Fruit fly (Drosophila melanogaster): Measurements from ENCODE around the gene CG33648.

CG33648 gene

dm6 chr2L:14474987-14475386, 49.1 kb upstream of the CG33648 start (continued):
- TF ChIP-seq gcm2 (GFP tag; optimal IDR thresholded peaks at IDR 0.05) (peak; percentile 13), yki (optimal IDR thresholded peaks at IDR 0.05) (no peak), unc-4 (GFP tag; IDR thresholded peaks at IDR 0.05; ENCODE audit: partially characterized antibody) (no peak), nerfin-1 (tag; optimal IDR thresholded peaks at IDR 0.05) (peak; percentile 68), exex (tag; optimal IDR thresholded peaks at IDR 0.05) (no peak), chm (GFP tag; IDR thresholded peaks at IDR 0.05) (no peak), CG2199 (GFP tag; IDR thresholded peaks at IDR 0.05) (no peak), shn (GFP tag; optimal IDR thresholded peaks at IDR 0.05) (no peak), CG8388 (GFP tag; optimal IDR thresholded peaks at IDR 0.05) (peak; percentile 71), slou (GFP tag; optimal IDR thresholded peaks at IDR 0.05) (no peak), TFAM (GFP tag; optimal IDR thresholded peaks at IDR 0.05) (no peak), CG17612 (GFP tag; IDR thresholded peaks at IDR 0.05) (no peak), Side (GFP tag; optimal IDR thresholded peaks at IDR 0.05) (no peak), CG15514 (GFP tag; optimal IDR thresholded peaks at IDR 0.05) (no peak), Oli (tag; optimal IDR thresholded peaks at IDR 0.05) (peak; percentile 78), insv (GFP tag; optimal IDR thresholded peaks at IDR 0.05) (no peak), Dek (tag; optimal IDR thresholded peaks at IDR 0.05) (peak; percentile 10), emc (GFP tag; optimal IDR thresholded peaks at IDR 0.05) (no peak), CG17912 (GFP tag; optimal IDR thresholded peaks at IDR 0.05) (no peak), crol (GFP tag; IDR thresholded peaks at IDR 0.05) (no peak), Atf6 (GFP tag; IDR thresholded peaks at IDR 0.05) (no peak), pum (GFP tag; optimal IDR thresholded peaks at IDR 0.05) (peak; percentile 6), Lpt (GFP tag; optimal IDR thresholded peaks at IDR 0.05) (no peak), CG32772 (GFP tag; IDR thresholded peaks at IDR 0.05) (peak; percentile 27; the same call in 1 of the 2 replicates), CG7839 (tag; optimal IDR thresholded peaks at IDR 0.05) (peak; percentile 13), sd (tag; optimal IDR thresholded peaks at IDR 0.05) (no peak), cg (GFP tag; optimal IDR thresholded peaks at IDR 0.05) (no peak), CG11504 (tag; optimal IDR thresholded peaks at IDR 0.05) (peak; percentile 85), CG10267 (tag; optimal IDR thresholded peaks at IDR 0.05) (peak; percentile 18), klu (GFP tag; IDR thresholded peaks at IDR 0.05) (no peak), pita (GFP tag; optimal IDR thresholded peaks at IDR 0.05) (no peak), h (optimal IDR thresholded peaks at IDR 0.05) (no peak), Myb (GFP tag; optimal IDR thresholded peaks at IDR 0.05) (no peak), repo (GFP tag; optimal IDR thresholded peaks at IDR 0.05) (no peak), abd-A (tag; optimal IDR thresholded peaks at IDR 0.05) (no peak), CG1647 (GFP tag; optimal IDR thresholded peaks at IDR 0.05) (no peak), Sox102F (GFP tag; optimal IDR thresholded peaks at IDR 0.05) (peak; percentile 78), croc (GFP tag; conservative IDR thresholded peaks at IDR 0.05) (no peak; the same call in 2 of the 3 replicates), Sry-β (GFP tag; optimal IDR thresholded peaks at IDR 0.05) (no peak), sob (GFP tag; IDR thresholded peaks at IDR 0.05) (no peak), HLH3B (GFP tag; IDR thresholded peaks at IDR 0.05) (no peak), dati (GFP tag; IDR thresholded peaks at IDR 0.05) (0 out of 2 replicates have a peak, but pooled peaks have one; percentile 6), CG12942 (GFP tag; optimal IDR thresholded peaks at IDR 0.05) (no peak), Hr78 (GFP tag; optimal IDR thresholded peaks at IDR 0.05) (peak in 1 of 2 experiments; percentile 43), CG32532 (GFP tag; IDR thresholded peaks at IDR 0.05) (peak; percentile 35; the same call in 1 of the 2 replicates), Hey (tag; optimal IDR thresholded peaks at IDR 0.05) (no peak), lola (GFP tag; optimal IDR thresholded peaks at IDR 0.05) (peak in 1 of 3 experiments; percentile 67), CG11456 (GFP tag; IDR thresholded peaks at IDR 0.05) (no peak), zfh1 (GFP tag; IDR thresholded peaks at IDR 0.05) (no peak), maf-S (GFP tag; optimal IDR thresholded peaks at IDR 0.05) (no peak), Poxn (GFP tag; IDR thresholded peaks at IDR 0.05) (no peak), toy (GFP tag; IDR thresholded peaks at IDR 0.05) (no peak)

Data from whole organism, embryonic.